Fruit fly (Drosophila melanogaster): ENCODE data around the gene Ubr3.

Gene Ubr3

dm6 chrX:7911983-7912630 is 23.6 kb upstream of the Ubr3 start, which contains the start of gene snz (continued):
- TF ChIP-seq TFAM (GFP tag; optimal IDR thresholded peaks at IDR 0.05) (no peak), CG4328 (GFP tag; optimal IDR thresholded peaks at IDR 0.05) (no peak), stc (GFP tag; IDR thresholded peaks at IDR 0.05) (no peak), CG8924 (tag; optimal IDR thresholded peaks at IDR 0.05) (no peak), wek (GFP tag; optimal IDR thresholded peaks at IDR 0.05) (no peak), gt (GFP tag; IDR thresholded peaks at IDR 0.05) (no peak), hb (GFP tag; IDR thresholded peaks at IDR 0.05; ENCODE audit: partially characterized antibody) (peak; percentile 75), CG18011 (GFP tag; optimal IDR thresholded peaks at IDR 0.05) (no peak), ci (GFP tag; IDR thresholded peaks at IDR 0.05) (0 out of 3 replicates have a peak, but pooled peaks have one; percentile 26), CG10366 (GFP tag; IDR thresholded peaks at IDR 0.05) (no peak), Neu2 (GFP tag; optimal IDR thresholded peaks at IDR 0.05; ENCODE audit: borderline replicate concordance) (no peak), CG17385 (GFP tag; optimal IDR thresholded peaks at IDR 0.05) (peak; percentile 1), CG11456 (GFP tag; IDR thresholded peaks at IDR 0.05) (no peak), run (tag; optimal IDR thresholded peaks at IDR 0.05) (no peak), nmo (GFP tag; optimal IDR thresholded peaks at IDR 0.05) (peak; percentile 1), ewg (GFP tag; optimal IDR thresholded peaks at IDR 0.05) (peak; percentile 86), CG16815 (GFP tag; optimal IDR thresholded peaks at IDR 0.05) (no peak), Bgb (GFP tag; IDR thresholded peaks at IDR 0.05; ENCODE audit: partially characterized antibody) (peak; percentile 82), fru (optimal IDR thresholded peaks at IDR 0.05) (no peak), Scr (GFP tag; IDR thresholded peaks at IDR 0.05; ENCODE audit: partially characterized antibody) (peak; percentile 74), pfk (GFP tag; optimal IDR thresholded peaks at IDR 0.05) (peak; percentile 67), Chrac-16 (GFP tag; optimal IDR thresholded peaks at IDR 0.05) (no peak), Side (GFP tag; optimal IDR thresholded peaks at IDR 0.05) (no peak), CG11504 (tag; optimal IDR thresholded peaks at IDR 0.05) (no peak), CG1792 (GFP tag; optimal IDR thresholded peaks at IDR 0.05) (no peak), CG31365 (tag; optimal IDR thresholded peaks at IDR 0.05) (no peak), CG10565 (GFP tag; optimal IDR thresholded peaks at IDR 0.05) (no peak), CG10462 (GFP tag; optimal IDR thresholded peaks at IDR 0.05) (no peak), CG4424 (GFP tag; optimal IDR thresholded peaks at IDR 0.05) (no peak), MESR4 (GFP tag; optimal IDR thresholded peaks at IDR 0.05) (peak; percentile 38), CG31224 (GFP tag; IDR thresholded peaks at IDR 0.05) (no peak), CG8944 (GFP tag; optimal IDR thresholded peaks at IDR 0.05) (no peak), CG1233 (GFP tag; optimal IDR thresholded peaks at IDR 0.05) (no peak), CG14710 (tag; optimal IDR thresholded peaks at IDR 0.05) (peak; percentile 15), ato (GFP tag; IDR thresholded peaks at IDR 0.05; ENCODE audit: partially characterized antibody) (peak; percentile 50; the same call in 1 of the 2 replicates), unpg (GFP tag; optimal IDR thresholded peaks at IDR 0.05) (no peak), B-H1 (GFP tag; IDR thresholded peaks at IDR 0.05) (no peak), stwl (tag; optimal IDR thresholded peaks at IDR 0.05) (peak; percentile 49), CG9876 (GFP tag; optimal IDR thresholded peaks at IDR 0.05) (no peak), CG1024 (GFP tag; IDR thresholded peaks at IDR 0.05) (no peak), CG13296 (GFP tag; optimal IDR thresholded peaks at IDR 0.05) (no peak), CG14014 (GFP tag; IDR thresholded peaks at IDR 0.05) (no peak), CG14441 (GFP tag; IDR thresholded peaks at IDR 0.05) (no peak), CG9437 (GFP tag; optimal IDR thresholded peaks at IDR 0.05) (no peak), Lim3 (GFP tag; IDR thresholded peaks at IDR 0.05) (no peak), CG15479 (GFP tag; optimal IDR thresholded peaks at IDR 0.05) (peak; percentile 48), CG8478 (optimal IDR thresholded peaks at IDR 0.05) (no peak), jumu (GFP tag; optimal IDR thresholded peaks at IDR 0.05) (no peak), CG12104 (GFP tag; optimal IDR thresholded peaks at IDR 0.05) (no peak), CG16813 (GFP tag; IDR thresholded peaks at IDR 0.05; ENCODE audit: partially characterized antibody) (peak; percentile 71), HmgZ (tag; optimal IDR thresholded peaks at IDR 0.05) (peak; percentile 54)

All from whole organism, embryonic.